Worm (Caenorhabditis elegans): ENCODE results near the gene T16G1.18.

DNA sequence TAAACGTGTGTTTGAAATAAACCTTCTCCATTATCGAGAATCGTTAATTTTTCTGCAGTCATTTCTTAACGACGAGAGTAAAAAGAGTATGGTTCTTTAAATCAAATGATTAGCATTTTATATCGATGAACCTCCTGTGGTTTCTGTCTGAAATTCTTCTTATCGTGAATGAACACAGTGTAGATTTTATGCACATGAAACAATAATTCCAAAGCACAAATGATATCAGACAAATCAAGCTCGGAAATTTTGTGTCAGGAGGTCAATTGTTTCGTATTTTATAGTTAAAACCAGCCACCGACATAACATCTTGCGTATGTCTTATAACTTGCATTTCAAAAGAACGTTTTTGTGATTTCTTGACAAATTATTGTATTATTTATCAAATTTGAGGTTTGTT lies 14.0 kb upstream of the T16G1.18 start, which contains the start of gene T16G1.6:
- no peak for TF ChIP-seq egl-27 (tag; optimal IDR thresholded peaks at IDR 0.05)
- no peak for TF ChIP-seq ceh-82 (tag; optimal IDR thresholded peaks at IDR 0.05)
- TF ChIP-seq nhr-25 (tag; optimal IDR thresholded peaks at IDR 0.05): no peak
- no peak for TF ChIP-seq lin-13 (GFP tag; optimal IDR thresholded peaks at IDR 0.05)
- no peak for TF ChIP-seq ztf-1 (GFP tag; conservative IDR thresholded peaks at IDR 0.05)
- TF ChIP-seq elt-1 (tag; optimal IDR thresholded peaks at IDR 0.05): no peak

Measured in whole organism, L2 larva.